Worm (Caenorhabditis elegans) whole organism, L4/young adult: ENCODE results near the gene lurp-1.

Experiments
- W03F9.2 ChIP-seq: fragments of 150-350 bp; optimal IDR thresholded peaks from 2 replicates; lab custom pipeline; 2014; ENCODE audit warnings: missing biosample characterization, missing genetic modification characterization
- him-1 ChIP-seq: sonication (generic microtip); optimal IDR thresholded peaks from 2 replicates; lab custom pipeline; 2016; ENCODE audit warnings: missing genotype, missing genetic modification reagents, missing genetic modification characterization, missing compliant biosample characterization

ce11 chrII:10898998-10899397, 18.3 kb downstream of the lurp-1 start:
- TF ChIP-seq him-1 = no peak
- TF ChIP-seq W03F9.2 (tag; lab: Kevin White, UChicago) = no peak
